Comparison of ENCODE assay signal across 1 worm cellular context in genomic region chrV:3759419-3759915, ce11.
TF ChIP-seq lines count a peak whose summit lies in the region.

chk-1 (minus strand) TSS chrV:3759469.

TF ChIP-seq in whole organism, L2 larva, 48 proteins besides CTCF, POLR2A, EP300 and RAD21 (continued from another document):
- no peak for TF ChIP-seq nhr-12 (tag; optimal IDR thresholded peaks at IDR 0.05; lab: Kevin White, UChicago)
- no peak for TF ChIP-seq ama-1 (optimal IDR thresholded peaks at IDR 0.05; lab: Kevin White, UChicago)
- TF ChIP-seq crh-2 (tag; optimal IDR thresholded peaks at IDR 0.05; lab: Kevin White, UChicago): peak; percentile 69
- TF ChIP-seq egl-27 (tag; optimal IDR thresholded peaks at IDR 0.05; lab: Kevin White, UChicago): no peak
- no peak for TF ChIP-seq peb-1 (tag; optimal IDR thresholded peaks at IDR 0.05; lab: Kevin White, UChicago)
- TF ChIP-seq nhr-21 (tag; optimal IDR thresholded peaks at IDR 0.05; lab: Kevin White, UChicago): peak; percentile 42
- no peak for TF ChIP-seq sem-4 (tag; optimal IDR thresholded peaks at IDR 0.05; lab: Kevin White, UChicago)
- no peak for TF ChIP-seq lin-39 (tag; optimal IDR thresholded peaks at IDR 0.05; lab: Kevin White, UChicago)
- TF ChIP-seq mab-5 (tag; optimal IDR thresholded peaks at IDR 0.05; lab: Kevin White, UChicago): peak; percentile 12
- TF ChIP-seq ztf-11 (tag; optimal IDR thresholded peaks at IDR 0.05; lab: Kevin White, UChicago): no peak
- TF ChIP-seq ceh-16 (tag; optimal IDR thresholded peaks at IDR 0.05; lab: Kevin White, UChicago): no peak
- peak; percentile 82 for TF ChIP-seq unc-55 (GFP tag; optimal IDR thresholded peaks at IDR 0.05; lab: Kevin White, UChicago)
- TF ChIP-seq nhr-77 (tag; optimal IDR thresholded peaks at IDR 0.05; lab: Kevin White, UChicago): no peak
- no peak for TF ChIP-seq ZK546.5 (tag; optimal IDR thresholded peaks at IDR 0.05; lab: Kevin White, UChicago)
- no peak for TF ChIP-seq unc-39 (tag; optimal IDR thresholded peaks at IDR 0.05; lab: Kevin White, UChicago)
- no peak for TF ChIP-seq dmd-4 (tag; optimal IDR thresholded peaks at IDR 0.05; lab: Kevin White, UChicago)
- TF ChIP-seq F13H6.1 (tag; optimal IDR thresholded peaks at IDR 0.05; lab: Kevin White, UChicago): peak; percentile 49
- TF ChIP-seq C34F6.9 (tag; optimal IDR thresholded peaks at IDR 0.05; lab: Kevin White, UChicago): peak; percentile 81
- TF ChIP-seq elt-3 (tag; optimal IDR thresholded peaks at IDR 0.05; lab: Kevin White, UChicago): no peak
- no peak for TF ChIP-seq blmp-1 (tag; optimal IDR thresholded peaks at IDR 0.05; lab: Kevin White, UChicago; ENCODE audit: insufficient read depth)
- peak; percentile 6 for TF ChIP-seq ztf-4 (tag; optimal IDR thresholded peaks at IDR 0.05; lab: Kevin White, UChicago)
- TF ChIP-seq mdl-1 (tag; optimal IDR thresholded peaks at IDR 0.05; lab: Kevin White, UChicago): no peak
- no peak for TF ChIP-seq nhr-23 (tag; optimal IDR thresholded peaks at IDR 0.05; lab: Kevin White, UChicago)
- TF ChIP-seq nhr-10 (tag; optimal IDR thresholded peaks at IDR 0.05; lab: Kevin White, UChicago): no peak
- no peak for TF ChIP-seq ztf-1 (GFP tag; conservative IDR thresholded peaks at IDR 0.05; lab: Robert Waterston, UW)
